Fruit fly (Drosophila melanogaster) Kc167 (cell line): Measurements from ENCODE around the gene Or10a.
A peak's percentile ranks its signal among the peaks of the same experiment; 100 is the strongest.

Experiments used
- Myc ChIP-seq: fragments of >200 bp; optimal IDR thresholded peaks from 2 replicates; lab custom pipeline; 2017; ENCODE audit warnings: missing external identifiers
- Sin3A ChIP-seq: fragments of >200 bp; optimal IDR thresholded peaks from 2 replicates; lab custom pipeline; 2018; ENCODE audit warnings: missing external identifiers
- h ChIP-seq: fragments of >200 bp; optimal IDR thresholded peaks from 3 replicates; lab custom pipeline; 2018; ENCODE audit warnings: missing external identifiers
- insv ChIP-seq: fragments of >200 bp; optimal IDR thresholded peaks from 3 replicates; lab custom pipeline; 2018; ENCODE audit warnings: missing external identifiers
- psq ChIP-seq: fragments of >200 bp; optimal IDR thresholded peaks from 2 replicates; lab custom pipeline; 2017; ENCODE audit warnings: missing external identifiers
- ttk ChIP-seq: sonication (Bioruptor generic); optimal IDR thresholded peaks from 2 replicates; lab custom pipeline; 2017; ENCODE audit warnings: missing external identifiers

DNA sequence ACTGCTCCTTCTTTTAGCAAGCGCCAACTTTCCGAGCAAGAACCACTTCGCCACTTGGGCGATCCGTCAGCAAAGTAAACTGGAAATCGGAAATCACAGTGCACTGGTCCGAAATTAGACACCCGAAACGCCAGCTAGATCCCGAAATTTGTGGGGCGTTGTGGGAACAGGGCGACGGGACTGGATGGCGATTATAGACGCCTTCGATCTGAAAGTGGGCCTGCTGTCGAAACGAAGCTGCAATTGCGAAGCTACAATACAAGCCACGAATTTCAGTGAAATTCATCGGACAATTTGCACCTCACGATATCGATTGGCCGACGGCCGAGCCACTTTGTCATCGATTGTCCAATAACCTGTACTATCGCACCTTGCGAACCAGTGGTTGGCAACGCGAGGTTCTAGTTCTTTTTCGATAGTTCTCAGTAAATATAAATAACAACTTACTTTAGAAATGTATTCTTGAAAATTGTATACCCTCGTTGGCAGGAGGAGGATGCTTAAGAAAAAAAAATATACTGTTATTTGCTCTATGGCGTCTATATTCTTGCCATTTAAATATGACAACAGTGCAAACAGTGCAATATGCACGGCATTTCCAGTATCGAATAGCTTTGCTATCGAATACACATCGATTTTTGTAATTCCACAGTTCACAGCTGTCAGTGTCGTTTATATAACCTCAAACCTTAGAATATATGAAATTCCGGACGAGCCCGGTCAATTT lies 49.3 kb downstream of the Or10a start, which contains the start of the genes hop and Tim8:
- TF ChIP-seq psq (peak; percentile 90), h (lab: Kevin White, UChicago) (no peak), Sin3A (lab: Kevin White, UChicago) (no peak), insv (lab: Kevin White, UChicago) (no peak), Myc (lab: Kevin White, UChicago) (no peak), ttk (lab: Kevin White, UChicago) (no peak)
